Fruit fly (Drosophila melanogaster) whole organism, embryonic: ENCODE measurements around the gene CG10089.

ENCODE experiments used
- ATbp ChIP-seq: fragments of 200-800 bp; sonication (Bioruptor generic); optimal IDR thresholded peaks from 2 replicates; lab custom pipeline; 2017; ENCODE audit warnings: missing biosample characterization, mild to moderate bottlenecking, missing genetic modification characterization, missing genetic modification reagents
- Ada2b ChIP-seq: fragments of 200-800 bp; sonication (Bioruptor generic); IDR thresholded peaks from 2 replicates; pipeline ENCODE4 v1.3.6; 2022; ENCODE audit warnings: missing biosample characterization, missing genetic modification characterization
- Atf6 ChIP-seq: fragments of 200-800 bp; sonication (Bioruptor generic); IDR thresholded peaks from 2 replicates; pipeline ENCODE4 v1.3.6; 2022; ENCODE audit warnings: missing biosample characterization, missing genetic modification characterization
- Awh ChIP-seq: fragments of 200-800 bp; sonication (Bioruptor generic); IDR thresholded peaks from 2 replicates; pipeline ENCODE4, ENCODE4 v1.3.6; 2022; ENCODE audit warnings: missing biosample characterization, missing genetic modification characterization
- BtbVII ChIP-seq: fragments of 200-800 bp; sonication (Bioruptor generic); optimal IDR thresholded peaks from 3 replicates; lab custom pipeline; 2017; ENCODE audit warnings: missing biosample characterization, mild to moderate bottlenecking, missing genetic modification characterization
- CG10979 ChIP-seq: fragments of 200-800 bp; sonication (Bioruptor generic); optimal IDR thresholded peaks from 2 replicates; lab custom pipeline; 2018; ENCODE audit warnings: missing biosample characterization, mild to moderate bottlenecking, missing genetic modification characterization, moderate library complexity
- CG11247 ChIP-seq: fragments of 200-800 bp; sonication (Bioruptor generic); IDR thresholded peaks from 2 replicates; pipeline ENCODE4 v1.3.6; 2022; ENCODE audit warnings: missing biosample characterization, missing genetic modification characterization
- CG13424 ChIP-seq: fragments of 200-800 bp; sonication (Bioruptor generic); optimal IDR thresholded peaks from 2 replicates; lab custom pipeline; 2019; ENCODE audit warnings: missing biosample characterization, mild to moderate bottlenecking, missing genetic modification characterization, moderate library complexity
- CG15696 ChIP-seq: fragments of 200-800 bp; sonication (Bioruptor generic); optimal IDR thresholded peaks from 2 replicates; lab custom pipeline; 2019; ENCODE audit warnings: missing biosample characterization, mild to moderate bottlenecking, missing genetic modification characterization, moderate library complexity
- CG1792 ChIP-seq: fragments of 200-800 bp; sonication (Bioruptor generic); optimal IDR thresholded peaks from 2 replicates; lab custom pipeline; 2016; ENCODE audit warnings: missing biosample characterization, missing genetic modification characterization
- CG1832 ChIP-seq: fragments of 200-800 bp; sonication (Bioruptor generic); optimal IDR thresholded peaks from 2 replicates; lab custom pipeline; 2017; ENCODE audit warnings: missing biosample characterization, mild to moderate bottlenecking, missing genetic modification characterization, inconsistent platforms
- CG31365 ChIP-seq: fragments of 200-800 bp; sonication (Bioruptor generic); optimal IDR thresholded peaks from 2 replicates; lab custom pipeline; 2018; ENCODE audit warnings: missing biosample characterization, mild to moderate bottlenecking, missing genetic modification characterization
- CG5953 ChIP-seq: fragments of 200-800 bp; sonication (Bioruptor generic); IDR thresholded peaks from 2 replicates; pipeline ENCODE4 v1.3.6; 2022; ENCODE audit warnings: missing biosample characterization, missing genetic modification characterization
- CG6689 ChIP-seq: fragments of 200-800 bp; sonication (Bioruptor generic); IDR thresholded peaks from 2 replicates; pipeline ENCODE4 v1.3.6; 2022; ENCODE audit warnings: missing biosample characterization, missing genetic modification characterization
- CG6765 ChIP-seq: fragments of 200-800 bp; sonication (Bioruptor generic); optimal IDR thresholded peaks from 3 replicates; lab custom pipeline; 2017; ENCODE audit warnings: missing biosample characterization, mild to moderate bottlenecking, missing genetic modification characterization
- CG8359 ChIP-seq: fragments of 200-800 bp; sonication (Bioruptor generic); optimal IDR thresholded peaks from 2 replicates; lab custom pipeline; 2017; ENCODE audit warnings: missing biosample characterization, mild to moderate bottlenecking, missing genetic modification characterization, borderline replicate concordance
- CG8388 ChIP-seq: fragments of 200-800 bp; sonication (Bioruptor generic); optimal IDR thresholded peaks from 2 replicates; lab custom pipeline; 2019; ENCODE audit warnings: missing biosample characterization, mild to moderate bottlenecking, missing genetic modification characterization, moderate library complexity
- CG8924 ChIP-seq: fragments of 200-800 bp; optimal IDR thresholded peaks from 3 replicates; lab custom pipeline; 2019; ENCODE audit warnings: missing biosample characterization, mild to moderate bottlenecking, missing genetic modification characterization, moderate library complexity
- CG9932 ChIP-seq: fragments of 200-800 bp; sonication (Bioruptor generic); IDR thresholded peaks from 2 replicates; pipeline ENCODE4 v1.3.6; 2022; ENCODE audit warnings: missing biosample characterization, missing genetic modification characterization
- Drgx ChIP-seq: fragments of 200-800 bp; sonication (Bioruptor generic); IDR thresholded peaks from 2 replicates; pipeline ENCODE4 v1.3.6; 2022; ENCODE audit warnings: missing biosample characterization, missing genetic modification characterization
- E2f1 ChIP-seq: fragments of 200-800 bp; sonication (Bioruptor generic); IDR thresholded peaks from 2 replicates; pipeline ENCODE4 v1.3.6; 2022; ENCODE audit warnings: missing biosample characterization, missing genetic modification characterization
- HLH4C ChIP-seq: fragments of 200-800 bp; sonication (Bioruptor generic); IDR thresholded peaks from 3 replicates; pipeline ENCODE4 v1.3.6; 2022; ENCODE audit warnings: missing biosample characterization, missing genetic modification characterization; ENCODE audit not compliant: partially characterized antibody
- Hr3 ChIP-seq: fragments of 200-800 bp; sonication (Bioruptor generic); optimal IDR thresholded peaks from 3 replicates; lab custom pipeline; 2016; ENCODE audit warnings: missing biosample characterization, missing genetic modification characterization
- Jarid2 ChIP-seq: fragments of 200-800 bp; sonication (Bioruptor generic); optimal IDR thresholded peaks from 3 replicates; lab custom pipeline; 2017; ENCODE audit warnings: mild to moderate bottlenecking, missing biosample characterization, missing genetic modification reagents, missing genetic modification characterization
- Lhr ChIP-seq: fragments of 200-800 bp; sonication (Bioruptor generic); optimal IDR thresholded peaks from 3 replicates; lab custom pipeline; 2017; ENCODE audit warnings: mild to moderate bottlenecking, missing biosample characterization, missing genetic modification reagents, missing genetic modification characterization
- Mad ChIP-seq: fragments of 200-800 bp; sonication (Bioruptor generic); optimal IDR thresholded peaks from 2 replicates; lab custom pipeline; 2016; ENCODE audit warnings: missing biosample characterization, missing genetic modification characterization
- NFAT ChIP-seq: fragments of 200-800 bp; sonication (Bioruptor generic); IDR thresholded peaks from 2 replicates; pipeline ENCODE4 v1.3.6; 2022; ENCODE audit warnings: missing biosample characterization, missing genetic modification characterization
- Oaz ChIP-seq: fragments of 200-800 bp; sonication (Bioruptor generic); IDR thresholded peaks from 2 replicates; pipeline ENCODE4 v1.3.6; 2022; ENCODE audit warnings: missing biosample characterization, missing genetic modification characterization
- Optix ChIP-seq: fragments of 200-800 bp; sonication (Bioruptor generic); IDR thresholded peaks from 3 replicates; pipeline ENCODE4 v1.3.6; 2022; ENCODE audit warnings: missing biosample characterization, missing genetic modification characterization
- PHDP ChIP-seq: fragments of 200-800 bp; sonication (Bioruptor generic); optimal IDR thresholded peaks from 3 replicates; lab custom pipeline; 2018; ENCODE audit warnings: missing biosample characterization, mild to moderate bottlenecking, missing genetic modification characterization, moderate library complexity
- Rfx ChIP-seq: fragments of 200-800 bp; sonication (Bioruptor generic); IDR thresholded peaks from 2 replicates; pipeline ENCODE4 v1.3.6; 2022; ENCODE audit warnings: missing biosample characterization, missing genetic modification characterization
- Sry-δ ChIP-seq: fragments of 200-800 bp; sonication (Bioruptor generic); optimal IDR thresholded peaks from 2 replicates; lab custom pipeline; 2016; ENCODE audit warnings: missing biosample characterization, missing genetic modification characterization
- az2 ChIP-seq: fragments of 200-800 bp; sonication (Bioruptor generic); optimal IDR thresholded peaks from 3 replicates; lab custom pipeline; 2016; ENCODE audit warnings: missing biosample characterization, missing genetic modification characterization
- bsh ChIP-seq, 2 experiments: fragments of 200-800 bp; sonication (Bioruptor generic); optimal IDR thresholded peaks; 2 replicates each; lab custom pipeline; 2017 to 2018; ENCODE audit warnings: mild to moderate bottlenecking in 2 of 2, missing biosample characterization in 2 of 2, missing genetic modification characterization in 2 of 2, moderate library complexity in 1 of 2
- chm ChIP-seq: fragments of 200-800 bp; sonication (Bioruptor generic); IDR thresholded peaks from 2 replicates; pipeline ENCODE4 v1.3.6; 2022; ENCODE audit warnings: missing biosample characterization, missing genetic modification characterization
- corto ChIP-seq: fragments of 200-800 bp; sonication (Bioruptor generic); optimal IDR thresholded peaks from 2 replicates; lab custom pipeline; 2016; ENCODE audit warnings: missing biosample characterization, mild to moderate bottlenecking, missing genetic modification characterization, moderate library complexity
- gfzf ChIP-seq: fragments of 200-800 bp; sonication (Bioruptor generic); optimal IDR thresholded peaks from 2 replicates; lab custom pipeline; 2016; ENCODE audit warnings: missing biosample characterization, mild to moderate bottlenecking, missing genetic modification characterization, moderate library complexity
- grn ChIP-seq: fragments of 200-800 bp; sonication (Bioruptor generic); optimal IDR thresholded peaks from 3 replicates; lab custom pipeline; 2017; ENCODE audit warnings: missing biosample characterization, missing genetic modification characterization
- ham ChIP-seq: fragments of 200-800 bp; sonication (Bioruptor generic); IDR thresholded peaks from 2 replicates; pipeline ENCODE4 v1.3.6; 2022; ENCODE audit warnings: missing biosample characterization, missing genetic modification characterization
- kni ChIP-seq: fragments of 200-800 bp; sonication (Bioruptor generic); optimal IDR thresholded peaks from 3 replicates; lab custom pipeline; 2017; ENCODE audit warnings: mild to moderate bottlenecking, missing biosample characterization, missing genetic modification reagents, missing genetic modification characterization
- knrl ChIP-seq: fragments of 200-800 bp; sonication (Bioruptor generic); IDR thresholded peaks from 3 replicates; pipeline ENCODE4 v1.3.6; 2022; ENCODE audit warnings: missing biosample characterization, missing genetic modification characterization; ENCODE audit not compliant: partially characterized antibody
- lbe ChIP-seq: fragments of 200-800 bp; sonication (Bioruptor generic); optimal IDR thresholded peaks from 2 replicates; lab custom pipeline; 2016; ENCODE audit warnings: missing biosample characterization, mild to moderate bottlenecking, missing genetic modification characterization
- lilli ChIP-seq: fragments of 200-800 bp; sonication (Bioruptor generic); optimal IDR thresholded peaks from 3 replicates; lab custom pipeline; 2016; ENCODE audit warnings: missing biosample characterization, missing genetic modification characterization
- mirr ChIP-seq: fragments of 200-800 bp; sonication (Bioruptor generic); optimal IDR thresholded peaks from 3 replicates; lab custom pipeline; 2018; ENCODE audit warnings: missing biosample characterization, mild to moderate bottlenecking, missing genetic modification characterization
- nom ChIP-seq: fragments of 200-800 bp; sonication (Bioruptor generic); optimal IDR thresholded peaks from 2 replicates; lab custom pipeline; 2017; ENCODE audit warnings: missing biosample characterization, missing genetic modification characterization, mild to moderate bottlenecking, moderate library complexity, missing genetic modification reagents
- pzg ChIP-seq: fragments of 200-800 bp; sonication (Bioruptor generic); optimal IDR thresholded peaks from 3 replicates; lab custom pipeline; 2018; ENCODE audit warnings: missing biosample characterization, mild to moderate bottlenecking, missing genetic modification characterization, moderate library complexity
- so ChIP-seq: fragments of 200-800 bp; sonication (Bioruptor generic); IDR thresholded peaks from 3 replicates; pipeline ENCODE4 v1.3.6; 2022; ENCODE audit warnings: missing biosample characterization, missing genetic modification characterization
- twi ChIP-seq: fragments of 200-800 bp; optimal IDR thresholded peaks from 2 replicates; lab custom pipeline; 2019; ENCODE audit warnings: missing biosample characterization, mild to moderate bottlenecking, missing genetic modification characterization, moderate library complexity

Gene CG10089

DNA sequence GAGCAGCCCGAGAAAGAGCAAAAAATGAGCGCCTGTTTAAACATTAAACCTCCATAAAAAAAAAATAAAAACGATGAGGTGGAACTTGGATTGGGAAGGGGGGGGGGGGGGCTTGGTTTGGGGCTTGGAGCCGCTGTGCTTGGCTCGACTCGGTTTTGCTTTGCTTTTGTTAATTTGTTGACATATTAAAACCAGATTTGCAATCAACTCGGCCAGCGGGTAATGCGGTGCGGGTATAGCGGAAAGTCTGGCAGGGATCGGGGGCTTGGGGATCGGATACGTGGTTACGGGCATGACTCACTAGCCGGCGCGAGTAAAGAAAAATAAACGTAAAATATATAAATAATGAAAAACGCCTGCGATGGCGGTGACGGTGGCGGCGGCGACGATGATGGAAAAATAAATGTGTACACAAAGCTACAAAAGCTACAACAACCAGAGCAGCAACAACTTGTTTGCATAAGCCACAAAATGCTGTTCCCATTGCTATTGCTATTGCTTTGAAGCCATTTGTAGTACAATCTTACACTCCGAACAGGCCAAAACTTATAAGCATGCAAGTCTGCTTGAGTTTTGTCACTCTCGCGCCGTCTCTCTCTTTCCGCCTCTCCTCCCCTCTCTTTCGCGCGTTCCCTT is 23.3 kb upstream of the CG10089 start (continued):
- 0 out of 3 replicates have a peak, but pooled peaks have one; percentile 26 for TF ChIP-seq so (GFP tag; lab: Robert Waterston, UW)
- no peak for TF ChIP-seq CG6765 (GFP tag; lab: Kevin White, UChicago)
- TF ChIP-seq mirr = peak; percentile 14
- TF ChIP-seq CG8924 = no peak
- peak; percentile 61 for TF ChIP-seq kni (GFP tag; lab: Kevin White, UChicago)
- no peak for TF ChIP-seq CG1792 (GFP tag; lab: Kevin White, UChicago)
- TF ChIP-seq CG6689 (GFP tag; lab: Robert Waterston, UW) = no peak
- TF ChIP-seq BtbVII (GFP tag; lab: Kevin White, UChicago) = peak; percentile 19
- peak; percentile 63 for TF ChIP-seq ATbp
- TF ChIP-seq CG8388 (GFP tag; lab: Kevin White, UChicago) = no peak
- TF ChIP-seq HLH4C (GFP tag; lab: Robert Waterston, UW) = no peak
- no peak for TF ChIP-seq Ada2b
- 0 out of 2 replicates have a peak, but pooled peaks have one; percentile 6 for TF ChIP-seq Awh (GFP tag; lab: Robert Waterston, UW)
- no peak for TF ChIP-seq CG13424 (tag; lab: Kevin White, UChicago)
- TF ChIP-seq chm (GFP tag; lab: Robert Waterston, UW) = no peak
- TF ChIP-seq Optix (GFP tag; lab: Robert Waterston, UW) = no peak

DNA sequence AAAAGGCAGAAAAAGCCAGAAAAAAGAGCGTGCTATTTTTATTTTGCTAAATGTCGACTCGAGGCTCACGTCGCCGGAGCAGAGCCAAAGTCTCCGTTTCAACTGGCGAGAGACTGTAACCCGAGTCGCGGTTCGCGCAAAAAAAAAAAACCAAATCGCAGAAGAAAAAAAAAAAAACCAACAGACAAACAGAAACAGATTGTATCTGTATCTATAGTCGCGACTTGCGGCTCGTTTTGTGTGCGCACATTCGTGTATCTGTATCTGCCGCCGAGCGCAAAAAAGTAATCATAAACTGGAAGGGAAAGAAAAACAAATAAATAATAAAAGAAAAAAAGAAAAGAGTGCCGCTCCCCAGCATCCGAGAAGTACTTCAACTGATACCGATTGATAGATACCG is 20.5 kb upstream of the CG10089 start:
- TF ChIP-seq CG8359 = no peak
- peak; percentile 89 for TF ChIP-seq Drgx (GFP tag; lab: Robert Waterston, UW)
- no peak for TF ChIP-seq ham (GFP tag; lab: Robert Waterston, UW)
- TF ChIP-seq CG10979 = no peak
- TF ChIP-seq Oaz = no peak
- no peak for TF ChIP-seq Mad (GFP tag; lab: Kevin White, UChicago)
- TF ChIP-seq lbe (GFP tag; lab: Kevin White, UChicago) = peak; percentile 16
- TF ChIP-seq Atf6 (GFP tag; lab: Robert Waterston, UW) = no peak
- TF ChIP-seq nom (GFP tag; lab: Kevin White, UChicago) = peak; percentile 96
- TF ChIP-seq CG1832 (GFP tag; lab: Kevin White, UChicago) = no peak
- TF ChIP-seq Sry-δ (GFP tag; lab: Kevin White, UChicago) = no peak
- no peak for TF ChIP-seq twi (tag; lab: Kevin White, UChicago)
- no peak for TF ChIP-seq Rfx
- TF ChIP-seq CG9932 (GFP tag; lab: Robert Waterston, UW) = no peak
- TF ChIP-seq NFAT (GFP tag; lab: Robert Waterston, UW) = no peak
- no peak for TF ChIP-seq Lhr (GFP tag; lab: Kevin White, UChicago)
- TF ChIP-seq CG15696 (tag; lab: Kevin White, UChicago) = no peak
- TF ChIP-seq bsh (GFP tag; optimal IDR thresholded peaks at IDR 0.05; lab: Kevin White, UChicago) = peak in 1 of 2 experiments; percentile 94
- TF ChIP-seq pzg (GFP tag; lab: Kevin White, UChicago) = no peak
- TF ChIP-seq gfzf (GFP tag; lab: Kevin White, UChicago) = no peak
- TF ChIP-seq Jarid2 (GFP tag; lab: Kevin White, UChicago) = no peak
- no peak for TF ChIP-seq az2
- no peak for TF ChIP-seq E2f1 (GFP tag; lab: Robert Waterston, UW)
- no peak for TF ChIP-seq Ada2b
- no peak for TF ChIP-seq Hr3
- no peak for TF ChIP-seq CG11247 (GFP tag; lab: Robert Waterston, UW)
- TF ChIP-seq knrl = no peak
- no peak for TF ChIP-seq PHDP (tag; lab: Kevin White, UChicago)
- TF ChIP-seq grn = peak; percentile 49
- TF ChIP-seq CG5953 = no peak
- no peak for TF ChIP-seq CG31365
- no peak for TF ChIP-seq corto
- TF ChIP-seq lilli (GFP tag; lab: Kevin White, UChicago) = no peak
